Worm (Caenorhabditis elegans): ENCODE data around the gene srt-5.

- no peak for TF ChIP-seq repo-1 (tag; optimal IDR thresholded peaks at IDR 0.05)
- TF ChIP-seq unc-130 (GFP tag; optimal IDR thresholded peaks at IDR 0.05), result no peak
- no peak for TF ChIP-seq hlh-26 (GFP tag; conservative IDR thresholded peaks at IDR 0.05)
- TF ChIP-seq somi-1 (GFP tag; optimal IDR thresholded peaks at IDR 0.05), result no peak
Measured at ce11 chrV:3094351-3094750, 13.7 kb upstream of the srt-5 start, which contains the start of gene cyp-33C9.
